Fruit fly (Drosophila melanogaster) whole organism, embryonic: Measurements from ENCODE around the gene ScpX.
A peak's percentile ranks its signal among the peaks of the same experiment; 100 is the strongest.

Experiments used
- ATbp ChIP-seq: fragments of 200-800 bp; sonication (Bioruptor generic); optimal IDR thresholded peaks from 2 replicates; lab custom pipeline; 2017; ENCODE audit warnings: missing biosample characterization, mild to moderate bottlenecking, missing genetic modification characterization, missing genetic modification reagents
- Awh ChIP-seq: fragments of 200-800 bp; sonication (Bioruptor generic); IDR thresholded peaks from 2 replicates; pipeline ENCODE4, ENCODE4 v1.3.6; 2022; ENCODE audit warnings: missing biosample characterization, missing genetic modification characterization
- B-H2 ChIP-seq: fragments of 200-800 bp; sonication (Bioruptor generic); optimal IDR thresholded peaks from 2 replicates; lab custom pipeline; 2018; ENCODE audit warnings: missing biosample characterization, mild to moderate bottlenecking, missing genetic modification characterization
- CG10209 ChIP-seq: fragments of 200-800 bp; sonication (Bioruptor generic); optimal IDR thresholded peaks from 3 replicates; lab custom pipeline; 2017; ENCODE audit warnings: missing biosample characterization, mild to moderate bottlenecking, missing genetic modification characterization, missing genetic modification reagents
- CG10565 ChIP-seq: fragments of 200-800 bp; sonication (Bioruptor generic); optimal IDR thresholded peaks from 3 replicates; lab custom pipeline; 2016; ENCODE audit warnings: missing biosample characterization, mild to moderate bottlenecking, missing genetic modification characterization
- CG11456 ChIP-seq: fragments of 200-800 bp; sonication (Bioruptor generic); IDR thresholded peaks from 3 replicates; pipeline ENCODE4 v1.3.6; 2022; ENCODE audit warnings: missing biosample characterization, missing genetic modification characterization
- CG11695 ChIP-seq: fragments of 200-800 bp; sonication (Bioruptor generic); IDR thresholded peaks from 3 replicates; pipeline ENCODE4 v1.3.6; 2022; ENCODE audit warnings: missing biosample characterization, missing genetic modification characterization
- CG12942 ChIP-seq: fragments of 200-800 bp; sonication (Bioruptor generic); optimal IDR thresholded peaks from 3 replicates; lab custom pipeline; 2016; ENCODE audit warnings: missing biosample characterization, missing genetic modification characterization
- CG16815 ChIP-seq: fragments of 200-800 bp; sonication (Bioruptor generic); optimal IDR thresholded peaks from 3 replicates; lab custom pipeline; 2017; ENCODE audit warnings: missing biosample characterization, mild to moderate bottlenecking, missing genetic modification characterization
- CG17359 ChIP-seq: fragments of 200-800 bp; sonication (Bioruptor generic); optimal IDR thresholded peaks from 3 replicates; lab custom pipeline; 2018; ENCODE audit warnings: missing biosample characterization, mild to moderate bottlenecking, missing genetic modification characterization, moderate library complexity
- CG18262 ChIP-seq: fragments of 200-800 bp; optimal IDR thresholded peaks from 3 replicates; lab custom pipeline; 2019; ENCODE audit warnings: missing biosample characterization, mild to moderate bottlenecking, missing genetic modification characterization, moderate library complexity
- CG1832 ChIP-seq: fragments of 200-800 bp; sonication (Bioruptor generic); optimal IDR thresholded peaks from 2 replicates; lab custom pipeline; 2017; ENCODE audit warnings: missing biosample characterization, mild to moderate bottlenecking, missing genetic modification characterization, inconsistent platforms
- CG2875 ChIP-seq: fragments of 200-800 bp; sonication (Bioruptor generic); optimal IDR thresholded peaks from 2 replicates; lab custom pipeline; 2017; ENCODE audit warnings: missing biosample characterization, mild to moderate bottlenecking, missing genetic modification characterization, missing genetic modification reagents
- CG31224 ChIP-seq: fragments of 200-800 bp; sonication (Bioruptor generic); IDR thresholded peaks from 2 replicates; pipeline ENCODE4 v1.3.6; 2022; ENCODE audit warnings: missing biosample characterization, missing genetic modification characterization
- CG31441 ChIP-seq: fragments of 200-800 bp; sonication (Bioruptor generic); IDR thresholded peaks from 2 replicates; pipeline ENCODE4 v1.3.6; 2022; ENCODE audit warnings: missing biosample characterization, missing genetic modification characterization
- CG33213 ChIP-seq: fragments of 200-800 bp; sonication (Bioruptor generic); optimal IDR thresholded peaks from 3 replicates; lab custom pipeline; 2016; ENCODE audit warnings: missing biosample characterization, missing genetic modification characterization
- CG6683 ChIP-seq: fragments of 200-800 bp; sonication (Bioruptor generic); optimal IDR thresholded peaks from 2 replicates; lab custom pipeline; 2017; ENCODE audit warnings: missing biosample characterization, mild to moderate bottlenecking, missing genetic modification characterization, missing genetic modification reagents
- CG6765 ChIP-seq: fragments of 200-800 bp; sonication (Bioruptor generic); optimal IDR thresholded peaks from 3 replicates; lab custom pipeline; 2017; ENCODE audit warnings: missing biosample characterization, mild to moderate bottlenecking, missing genetic modification characterization
- CG6854 ChIP-seq: fragments of 200-800 bp; sonication (Bioruptor generic); optimal IDR thresholded peaks from 3 replicates; lab custom pipeline; 2017; ENCODE audit warnings: missing biosample characterization, mild to moderate bottlenecking, missing genetic modification characterization
- CG7839 ChIP-seq: fragments of 200-800 bp; sonication (Bioruptor generic); optimal IDR thresholded peaks from 3 replicates; lab custom pipeline; 2018; ENCODE audit warnings: missing biosample characterization, mild to moderate bottlenecking, missing genetic modification characterization, moderate library complexity
- CG7928 ChIP-seq: fragments of 200-800 bp; sonication (Bioruptor generic); optimal IDR thresholded peaks from 2 replicates; lab custom pipeline; 2017; ENCODE audit warnings: missing biosample characterization, mild to moderate bottlenecking, missing genetic modification characterization
- CG8290 ChIP-seq, 3 experiments: fragments of 200-800 bp; sonication (Bioruptor generic); optimal IDR thresholded peaks; 2 replicates each; lab custom pipeline; 2016 to 2019; ENCODE audit warnings: missing biosample characterization in 3 of 3, missing genetic modification characterization in 3 of 3, mild to moderate bottlenecking in 2 of 3, moderate library complexity in 1 of 3
- CG9932 ChIP-seq: fragments of 200-800 bp; sonication (Bioruptor generic); IDR thresholded peaks from 2 replicates; pipeline ENCODE4 v1.3.6; 2022; ENCODE audit warnings: missing biosample characterization, missing genetic modification characterization
- ERR ChIP-seq: fragments of 200-800 bp; sonication (Bioruptor generic); optimal IDR thresholded peaks from 2 replicates; lab custom pipeline; 2016; ENCODE audit warnings: missing biosample characterization, missing genetic modification characterization
- Eip74EF ChIP-seq, 2 experiments: fragments of 200-800 bp in 1 of 2; fragments of >200 bp in 1 of 2; sonication (Bioruptor generic) in 1 of 2; optimal IDR thresholded peaks; 2 replicates each; lab custom pipeline; 2017 to 2019; ENCODE audit warnings: missing biosample characterization in 2 of 2, missing genetic modification characterization in 2 of 2, mild to moderate bottlenecking in 1 of 2, moderate library complexity in 1 of 2
- Elba2 ChIP-seq: fragments of 200-800 bp; sonication (Bioruptor generic); optimal IDR thresholded peaks from 3 replicates; lab custom pipeline; 2016; ENCODE audit warnings: missing biosample characterization, missing genetic modification characterization
- H2.0 ChIP-seq: fragments of 200-800 bp; sonication (Bioruptor generic); IDR thresholded peaks from 2 replicates; pipeline ENCODE4 v1.3.6; 2022; ENCODE audit warnings: missing biosample characterization, missing genetic modification characterization
- HLH54F ChIP-seq: fragments of 200-800 bp; sonication (Bioruptor generic); optimal IDR thresholded peaks from 3 replicates; lab custom pipeline; 2016; ENCODE audit warnings: missing biosample characterization, missing genetic modification characterization
- Hmr ChIP-seq: fragments of 200-800 bp; sonication (Bioruptor generic); optimal IDR thresholded peaks from 3 replicates; lab custom pipeline; 2017; ENCODE audit warnings: mild to moderate bottlenecking, missing biosample characterization, missing genetic modification reagents, missing genetic modification characterization
- Oli ChIP-seq: fragments of 200-800 bp; sonication (Bioruptor generic); optimal IDR thresholded peaks from 2 replicates; lab custom pipeline; 2018; ENCODE audit warnings: missing biosample characterization, mild to moderate bottlenecking, missing genetic modification characterization, moderate library complexity
- Ravus ChIP-seq: fragments of 200-800 bp; sonication (Bioruptor generic); IDR thresholded peaks from 2 replicates; pipeline ENCODE4 v1.3.6; 2022; ENCODE audit warnings: missing biosample characterization, missing genetic modification characterization
- Rfx ChIP-seq: fragments of 200-800 bp; sonication (Bioruptor generic); IDR thresholded peaks from 2 replicates; pipeline ENCODE4 v1.3.6; 2022; ENCODE audit warnings: missing biosample characterization, missing genetic modification characterization
- Sox102F ChIP-seq: fragments of 200-800 bp; sonication (Bioruptor generic); optimal IDR thresholded peaks from 2 replicates; lab custom pipeline; 2018; ENCODE audit warnings: missing biosample characterization, mild to moderate bottlenecking, missing genetic modification characterization, moderate library complexity
- aop ChIP-seq: fragments of 200-800 bp; sonication (Bioruptor generic); IDR thresholded peaks from 2 replicates; pipeline ENCODE4 v1.3.6; 2022; ENCODE audit warnings: missing biosample characterization, missing genetic modification characterization
- danr ChIP-seq: fragments of 200-800 bp; sonication (Bioruptor generic); IDR thresholded peaks from 2 replicates; pipeline ENCODE4 v1.3.6; 2022; ENCODE audit warnings: missing biosample characterization, missing genetic modification characterization
- gem ChIP-seq: fragments of 200-800 bp; sonication (Bioruptor generic); optimal IDR thresholded peaks from 2 replicates; lab custom pipeline; 2019; ENCODE audit warnings: missing biosample characterization, mild to moderate bottlenecking, missing genetic modification characterization, moderate library complexity
- gsb ChIP-seq: fragments of 200-800 bp; sonication (Bioruptor generic); IDR thresholded peaks from 2 replicates; pipeline ENCODE4 v1.3.6; 2022; ENCODE audit warnings: missing biosample characterization, missing genetic modification characterization
- kah ChIP-seq: fragments of 200-800 bp; sonication (Bioruptor generic); optimal IDR thresholded peaks from 2 replicates; lab custom pipeline; 2018; ENCODE audit warnings: missing biosample characterization, mild to moderate bottlenecking, missing genetic modification characterization
- ken ChIP-seq: fragments of 200-800 bp; sonication (Bioruptor generic); IDR thresholded peaks from 3 replicates; pipeline ENCODE4 v1.3.6; 2022; ENCODE audit warnings: missing biosample characterization, missing genetic modification characterization
- lbe ChIP-seq: fragments of 200-800 bp; sonication (Bioruptor generic); optimal IDR thresholded peaks from 2 replicates; lab custom pipeline; 2016; ENCODE audit warnings: missing biosample characterization, mild to moderate bottlenecking, missing genetic modification characterization
- nerfin-2 ChIP-seq: fragments of 200-800 bp; sonication (Bioruptor generic); IDR thresholded peaks from 2 replicates; pipeline ENCODE4 v1.3.6; 2022; ENCODE audit warnings: missing biosample characterization, missing genetic modification characterization; ENCODE audit not compliant: partially characterized antibody
- pan ChIP-seq, 4 experiments: fragments of >200 bp in 3 of 4; fragments of 200-800 bp in 1 of 4; sonication (Bioruptor generic) in 1 of 4; optimal IDR thresholded peaks in 3 of 4; IDR thresholded peaks in 1 of 4; 2 replicates each; pipeline versions ENCODE4 v1.3.6 to Lab custom; 2017 to 2022; ENCODE audit warnings: missing biosample characterization in 2 of 4, missing genetic modification characterization in 2 of 4, mixed read lengths in 1 of 4
- pho ChIP-seq: fragments of 200-800 bp; sonication (Bioruptor generic); optimal IDR thresholded peaks from 2 replicates; lab custom pipeline; 2016; ENCODE audit warnings: missing biosample characterization, missing genetic modification characterization
- ro ChIP-seq: fragments of 200-800 bp; sonication (Bioruptor generic); IDR thresholded peaks from 2 replicates; pipeline ENCODE4 v1.3.6; 2022; ENCODE audit warnings: missing biosample characterization, missing genetic modification characterization
- sima ChIP-seq: fragments of 200-800 bp; sonication (Bioruptor generic); optimal IDR thresholded peaks from 2 replicates; lab custom pipeline; 2016; ENCODE audit warnings: missing biosample characterization, missing genetic modification characterization
- tap ChIP-seq: fragments of 200-800 bp; optimal IDR thresholded peaks from 3 replicates; lab custom pipeline; 2019; ENCODE audit warnings: missing biosample characterization, mild to moderate bottlenecking, missing genetic modification characterization, moderate library complexity
- tll ChIP-seq, 2 experiments: fragments of 200-800 bp in 1 of 2; fragments of >200 bp in 1 of 2; sonication (Bioruptor generic) in 1 of 2; optimal IDR thresholded peaks; 2 replicates each; lab custom pipeline; 2017 to 2019; ENCODE audit warnings: missing biosample characterization in 2 of 2, missing genetic modification characterization in 2 of 2, mild to moderate bottlenecking in 1 of 2, moderate library complexity in 1 of 2
- wek ChIP-seq: fragments of 200-800 bp; sonication (Bioruptor generic); optimal IDR thresholded peaks from 3 replicates; lab custom pipeline; 2018; ENCODE audit warnings: missing biosample characterization, mild to moderate bottlenecking, missing genetic modification characterization, moderate library complexity
- zf30C ChIP-seq: fragments of 200-800 bp; sonication (Bioruptor generic); optimal IDR thresholded peaks from 3 replicates; lab custom pipeline; 2018; ENCODE audit warnings: missing biosample characterization, mild to moderate bottlenecking, missing genetic modification characterization

Gene ScpX

dm6 chr2L:18864093-18864492 is 33.1 kb downstream of the ScpX start (continued):
- no peak for TF ChIP-seq H2.0 (GFP tag; lab: Robert Waterston, UW)
- TF ChIP-seq Elba2: no peak
- TF ChIP-seq Ravus (GFP tag; lab: Robert Waterston, UW): no peak
- TF ChIP-seq CG1832 (GFP tag; lab: Kevin White, UChicago): no peak
- TF ChIP-seq CG8290 (GFP tag; optimal IDR thresholded peaks at IDR 0.05; lab: Kevin White, UChicago): no peak
- peak in 1 of 2 experiments; percentile 70 for TF ChIP-seq CG8290 (tag; optimal IDR thresholded peaks at IDR 0.05; lab: Kevin White, UChicago)
- peak; percentile 2 for TF ChIP-seq gem (tag; lab: Kevin White, UChicago)
- TF ChIP-seq CG2875 (GFP tag; lab: Kevin White, UChicago): peak; percentile 4
- TF ChIP-seq CG6683 (GFP tag; lab: Kevin White, UChicago): no peak
- 0 out of 3 replicates have a peak, but pooled peaks have one; percentile 41 for TF ChIP-seq ken (GFP tag; lab: Robert Waterston, UW)
- no peak for TF ChIP-seq ERR (GFP tag; lab: Kevin White, UChicago)
- TF ChIP-seq CG31224 (GFP tag; lab: Robert Waterston, UW): peak; percentile 20; the same call in 1 of the 2 replicates
- peak; percentile 8 for TF ChIP-seq CG17359 (tag; lab: Kevin White, UChicago)
- no peak for TF ChIP-seq CG7839 (tag; lab: Kevin White, UChicago)
- TF ChIP-seq B-H2 (GFP tag; lab: Kevin White, UChicago): no peak
- peak; percentile 42; the same call in 1 of the 2 replicates for TF ChIP-seq CG9932 (GFP tag; lab: Robert Waterston, UW)
- TF ChIP-seq CG6854 (GFP tag; lab: Kevin White, UChicago): no peak
- TF ChIP-seq tll (GFP tag; optimal IDR thresholded peaks at IDR 0.05; lab: Kevin White, UChicago): no peak
- TF ChIP-seq HLH54F (GFP tag; lab: Kevin White, UChicago): no peak
- no peak for TF ChIP-seq Oli (tag; lab: Kevin White, UChicago)
- peak; percentile 57 for TF ChIP-seq ATbp (GFP tag; lab: Kevin White, UChicago)
- no peak for TF ChIP-seq kah (GFP tag; lab: Kevin White, UChicago)
- TF ChIP-seq sima (GFP tag; lab: Kevin White, UChicago): no peak
- TF ChIP-seq CG12942 (GFP tag; lab: Kevin White, UChicago): no peak
- TF ChIP-seq pan (optimal IDR thresholded peaks at IDR 0.05; lab: Kevin White, UChicago): no peak
- TF ChIP-seq pan (GFP tag; optimal IDR thresholded peaks at IDR 0.05 in 1 of 2, IDR thresholded peaks at IDR 0.05 in 1 of 2): no peak
- TF ChIP-seq CG33213 (GFP tag; lab: Kevin White, UChicago): no peak
- TF ChIP-seq CG7928 (GFP tag; lab: Kevin White, UChicago): no peak
- TF ChIP-seq Rfx: peak; percentile 22; the same call in 1 of the 2 replicates
- no peak for TF ChIP-seq aop (GFP tag; lab: Robert Waterston, UW)
- TF ChIP-seq ro: 0 out of 2 replicates have a peak, but pooled peaks have one; percentile 15
- TF ChIP-seq lbe (GFP tag; lab: Kevin White, UChicago): no peak
- TF ChIP-seq nerfin-2 (GFP tag; lab: Robert Waterston, UW): no peak
- TF ChIP-seq danr: no peak
- peak; percentile 34 for TF ChIP-seq Hmr
- TF ChIP-seq CG18262: no peak
- no peak for TF ChIP-seq gsb (GFP tag; lab: Robert Waterston, UW)
- no peak for TF ChIP-seq Eip74EF (GFP tag; optimal IDR thresholded peaks at IDR 0.05; lab: Kevin White, UChicago)
- no peak for TF ChIP-seq pho (GFP tag; lab: Kevin White, UChicago)
- no peak for TF ChIP-seq CG6765 (GFP tag; lab: Kevin White, UChicago)
- TF ChIP-seq CG11456 (GFP tag; lab: Robert Waterston, UW): peak; percentile 50; the same call in 1 of the 3 replicates
- no peak for TF ChIP-seq CG16815 (GFP tag; lab: Kevin White, UChicago)
- no peak for TF ChIP-seq tap (tag; lab: Kevin White, UChicago)
- TF ChIP-seq wek (GFP tag; lab: Kevin White, UChicago): peak; percentile 14
- TF ChIP-seq Awh (GFP tag; lab: Robert Waterston, UW): no peak
- TF ChIP-seq CG11695 (GFP tag; lab: Robert Waterston, UW): no peak; the same call in 2 of the 3 replicates
- TF ChIP-seq CG10565 (GFP tag; lab: Kevin White, UChicago): no peak
- TF ChIP-seq zf30C: no peak
- peak; percentile 32 for TF ChIP-seq CG10209
- no peak for TF ChIP-seq CG31441 (GFP tag; lab: Robert Waterston, UW)
- TF ChIP-seq Sox102F (GFP tag; lab: Kevin White, UChicago): peak; percentile 23
